Worm (Caenorhabditis elegans) whole organism, L1 larva: ENCODE results near the gene C50H11.13.
A peak's percentile ranks its signal among the peaks of the same experiment; 100 is the strongest.

Experiments used
- C04F5.9 ChIP-seq: sonication (generic microtip); optimal IDR thresholded peaks from 2 replicates; lab custom pipeline; 2016; ENCODE audit warnings: missing genetic modification characterization, missing compliant biosample characterization
- C34B4.2 ChIP-seq: sonication (generic microtip); optimal IDR thresholded peaks from 2 replicates; lab custom pipeline; 2017; ENCODE audit warnings: mild to moderate bottlenecking, missing genetic modification characterization, missing compliant biosample characterization
- F16B12.6 ChIP-seq: fragments of 150-350 bp; optimal IDR thresholded peaks from 2 replicates; lab custom pipeline; 2014; ENCODE audit warnings: missing biosample characterization, missing genetic modification characterization
- Y116A8C.19 ChIP-seq: sonication (generic microtip); optimal IDR thresholded peaks from 2 replicates; lab custom pipeline; 2016; ENCODE audit warnings: missing compliant biosample characterization, missing genetic modification characterization, borderline replicate concordance
- aha-1 ChIP-seq: fragments of 150-350 bp; optimal IDR thresholded peaks from 2 replicates; lab custom pipeline; 2014; ENCODE audit warnings: missing biosample characterization, missing genetic modification characterization
- alr-1 ChIP-seq: fragments of 200-800 bp; sonication (Bioruptor generic); optimal IDR thresholded peaks from 2 replicates; lab custom pipeline; 2018; ENCODE audit warnings: borderline replicate concordance, mild to moderate bottlenecking, missing genetic modification characterization, missing compliant biosample characterization
- aly-2 ChIP-seq: fragments of 150-350 bp; optimal IDR thresholded peaks from 2 replicates; lab custom pipeline; 2014; ENCODE audit warnings: missing biosample characterization, missing genetic modification characterization
- ama-1 ChIP-seq: fragments of 150-350 bp; optimal IDR thresholded peaks from 2 replicates; lab custom pipeline; 2014
- blmp-1 ChIP-seq: fragments of 150-350 bp; optimal IDR thresholded peaks from 2 replicates; lab custom pipeline; 2014; ENCODE audit warnings: missing biosample characterization, missing genetic modification characterization
- ceh-63 ChIP-seq: fragments of 200-800 bp; sonication (Bioruptor generic); optimal IDR thresholded peaks from 2 replicates; lab custom pipeline; 2018; ENCODE audit warnings: mild to moderate bottlenecking, missing genetic modification characterization, missing compliant biosample characterization
- ceh-8 ChIP-seq: fragments of 200-800 bp; sonication (Bioruptor generic); optimal IDR thresholded peaks from 2 replicates; lab custom pipeline; 2018; ENCODE audit warnings: mild to moderate bottlenecking, missing genetic modification characterization, moderate library complexity, missing compliant biosample characterization
- ceh-90 ChIP-seq: sonication (generic microtip); optimal IDR thresholded peaks from 2 replicates; lab custom pipeline; 2016; ENCODE audit warnings: missing genetic modification characterization, missing compliant biosample characterization
- ces-1 ChIP-seq: fragments of 150-350 bp; optimal IDR thresholded peaks from 2 replicates; lab custom pipeline; 2014; ENCODE audit warnings: missing biosample characterization, missing genetic modification reagents, missing genetic modification characterization
- dsc-1 ChIP-seq: sonication (generic microtip); optimal IDR thresholded peaks from 2 replicates; lab custom pipeline; 2016; ENCODE audit warnings: mild to moderate bottlenecking, missing genetic modification characterization, missing compliant biosample characterization
- efl-1 ChIP-seq, 4 experiments: fragments of 150-350 bp; optimal IDR thresholded peaks in 3 of 4; peaks in 1 of 4; 1 replicate in 1 of 4; 2 replicates in 3 of 4; lab custom pipeline; 2014; ENCODE audit warnings: missing biosample characterization in 2 of 4, missing genetic modification characterization in 2 of 4, missing genetic modification reagents in 2 of 4
- efl-3 ChIP-seq: fragments of 200-800 bp; sonication (Bioruptor generic); optimal IDR thresholded peaks from 2 replicates; lab custom pipeline; 2018; ENCODE audit warnings: mild to moderate bottlenecking, missing genetic modification characterization, missing compliant biosample characterization
- egl-27 ChIP-seq, 2 experiments: fragments of 150-350 bp in 1 of 2; sonication (generic microtip); optimal IDR thresholded peaks; 3 replicates each; lab custom pipeline; 2017 to 2018; ENCODE audit warnings: missing biosample characterization in 2 of 2, missing genetic modification characterization in 2 of 2, missing genetic modification reagents in 2 of 2
- elt-2 ChIP-seq: sonication (generic microtip); optimal IDR thresholded peaks from 2 replicates; lab custom pipeline; 2016; ENCODE audit warnings: missing genetic modification characterization, mild to moderate bottlenecking, inconsistent platforms, missing compliant biosample characterization, missing genetic modification reagents
- fkh-8 ChIP-seq: sonication (generic microtip); optimal IDR thresholded peaks from 2 replicates; lab custom pipeline; 2016; ENCODE audit warnings: mild to moderate bottlenecking, missing genetic modification characterization, missing compliant biosample characterization
- grh-1 ChIP-seq: fragments of 200-800 bp; sonication (Bioruptor generic); IDR thresholded peaks from 2 replicates; pipeline ENCODE4 v1.3.6; 2022; ENCODE audit warnings: missing genetic modification reagents, missing genetic modification characterization, missing compliant biosample characterization
- hlh-4 ChIP-seq: sonication (generic microtip); optimal IDR thresholded peaks from 2 replicates; lab custom pipeline; 2016; ENCODE audit warnings: mild to moderate bottlenecking, missing genetic modification characterization, missing compliant biosample characterization
- hpl-2 ChIP-seq: fragments of 150-350 bp; optimal IDR thresholded peaks from 2 replicates; lab custom pipeline; 2014; ENCODE audit warnings: missing biosample characterization, missing genetic modification reagents, missing genetic modification characterization
- isw-1 ChIP-seq: fragments of 200-800 bp; sonication (Bioruptor generic); IDR thresholded peaks from 2 replicates; pipeline ENCODE4 v1.3.6; 2022; ENCODE audit warnings: missing genetic modification characterization, missing compliant biosample characterization
- lin-15B ChIP-seq: fragments of 150-350 bp; sonication (generic microtip); optimal IDR thresholded peaks from 3 replicates; lab custom pipeline; 2014; ENCODE audit warnings: missing biosample characterization, missing genetic modification characterization
- lin-35 ChIP-seq, 2 experiments: fragments of 150-350 bp; optimal IDR thresholded peaks; 2 replicates each; lab custom pipeline; 2014; ENCODE audit warnings: missing biosample characterization in 2 of 2, missing genetic modification characterization in 2 of 2, missing genetic modification reagents in 2 of 2
- lin-39 ChIP-seq: fragments of 150-350 bp; optimal IDR thresholded peaks from 2 replicates; lab custom pipeline; 2014; ENCODE audit warnings: missing biosample characterization, missing genetic modification reagents, missing genetic modification characterization
- mab-9 ChIP-seq: fragments of 200-800 bp; sonication (Bioruptor generic); IDR thresholded peaks from 2 replicates; pipeline ENCODE4 v1.3.6; 2022; ENCODE audit warnings: missing genetic modification reagents, missing genetic modification characterization, missing compliant biosample characterization
- mdl-1 ChIP-seq, 2 experiments: fragments of 150-350 bp; optimal IDR thresholded peaks; 2 replicates each; lab custom pipeline; 2014 to 2017; ENCODE audit warnings: missing biosample characterization in 2 of 2, missing genetic modification characterization in 2 of 2, inconsistent platforms in 1 of 2
- nhr-11 ChIP-seq: fragments of 150-350 bp; optimal IDR thresholded peaks from 2 replicates; lab custom pipeline; 2014; ENCODE audit warnings: missing biosample characterization, missing genetic modification characterization
- nhr-19 ChIP-seq: fragments of 200-800 bp; sonication (Bioruptor generic); conservative IDR thresholded peaks from 2 replicates; pipeline ENCODE4 v1.3.6; 2022; ENCODE audit warnings: missing genetic modification characterization, missing compliant biosample characterization
- nhr-20 ChIP-seq: sonication (generic microtip); optimal IDR thresholded peaks from 2 replicates; lab custom pipeline; 2016; ENCODE audit warnings: mild to moderate bottlenecking, missing genetic modification characterization, missing compliant biosample characterization
- nhr-237 ChIP-seq: fragments of 150-350 bp; optimal IDR thresholded peaks from 2 replicates; lab custom pipeline; 2014; ENCODE audit warnings: missing biosample characterization, missing genetic modification characterization
- nhr-77 ChIP-seq: fragments of 150-350 bp; optimal IDR thresholded peaks from 2 replicates; lab custom pipeline; 2014; ENCODE audit warnings: missing biosample characterization, missing genetic modification characterization
- nhr-85 ChIP-seq: sonication (generic microtip); peaks from one replicate; lab custom pipeline; 2016; ENCODE audit warnings: missing genetic modification characterization, inconsistent platforms, missing compliant biosample characterization
- pag-3 ChIP-seq: sonication (generic microtip); optimal IDR thresholded peaks from 2 replicates; lab custom pipeline; 2017; ENCODE audit warnings: missing genetic modification characterization, mild to moderate bottlenecking, missing compliant biosample characterization, antibody characterized with exemption, borderline replicate concordance; ENCODE audit not compliant: insufficient read depth
- pqm-1 ChIP-seq: sonication (generic microtip); optimal IDR thresholded peaks from 3 replicates; lab custom pipeline; 2017; ENCODE audit warnings: missing biosample characterization, missing genetic modification characterization
- rnt-1 ChIP-seq: sonication (generic microtip); optimal IDR thresholded peaks from 2 replicates; lab custom pipeline; 2016; ENCODE audit warnings: mild to moderate bottlenecking, missing genetic modification characterization, moderate library complexity, missing compliant biosample characterization
- skn-1 ChIP-seq: fragments of 150-350 bp; optimal IDR thresholded peaks from 2 replicates; lab custom pipeline; 2014; ENCODE audit warnings: missing biosample characterization, missing genetic modification characterization
- snpc-4 ChIP-seq: fragments of 150-350 bp; optimal IDR thresholded peaks from 2 replicates; lab custom pipeline; 2014; ENCODE audit warnings: missing biosample characterization, missing genetic modification characterization
- snu-23 ChIP-seq: sonication (generic microtip); optimal IDR thresholded peaks from 2 replicates; lab custom pipeline; 2016; ENCODE audit warnings: missing genetic modification characterization, missing compliant biosample characterization
- sptf-1 ChIP-seq: fragments of 150-350 bp; optimal IDR thresholded peaks from 2 replicates; lab custom pipeline; 2014; ENCODE audit warnings: missing biosample characterization, missing genetic modification characterization
- sup-37 ChIP-seq: fragments of 200-800 bp; sonication (Bioruptor generic); optimal IDR thresholded peaks from 2 replicates; lab custom pipeline; 2018; ENCODE audit warnings: mild to moderate bottlenecking, missing genetic modification characterization, missing compliant biosample characterization
- unc-30 ChIP-seq: sonication (generic microtip); optimal IDR thresholded peaks from 2 replicates; lab custom pipeline; 2017; ENCODE audit warnings: missing biosample characterization, missing genetic modification characterization
- unc-62 ChIP-seq: fragments of 150-350 bp; optimal IDR thresholded peaks from 2 replicates; lab custom pipeline; 2014; ENCODE audit warnings: missing biosample characterization, missing genetic modification reagents, missing genetic modification characterization
- unc-86 ChIP-seq: sonication (generic microtip); optimal IDR thresholded peaks from 2 replicates; lab custom pipeline; 2016; ENCODE audit warnings: missing genetic modification characterization, missing compliant biosample characterization
- xbp-1 ChIP-seq: sonication (generic microtip); optimal IDR thresholded peaks from 2 replicates; lab custom pipeline; 2016; ENCODE audit warnings: missing genetic modification characterization, missing compliant biosample characterization
- zag-1 ChIP-seq: fragments of 150-350 bp; optimal IDR thresholded peaks from 2 replicates; lab custom pipeline; 2014; ENCODE audit warnings: missing biosample characterization, missing genetic modification characterization
- ztf-11 ChIP-seq, 2 experiments: sonication (generic microtip); optimal IDR thresholded peaks; 2 replicates each; lab custom pipeline; 2016 to 2017; ENCODE audit warnings: missing genetic modification characterization in 2 of 2, missing biosample characterization in 1 of 2, missing compliant biosample characterization in 1 of 2
- ztf-4 ChIP-seq: fragments of 150-350 bp; optimal IDR thresholded peaks from 2 replicates; lab custom pipeline; 2014; ENCODE audit warnings: missing biosample characterization, missing genetic modification characterization

Gene C50H11.13

ce11 chrV:3044837-3045236, 26.6 kb downstream of the C50H11.13 start, which contains the start of gene F59D6.1:
F59D6.1 (plus strand) TSS chrV:3045137.
- TF ChIP-seq ces-1 (GFP tag; lab: Kevin White, UChicago) (no peak), nhr-77 (tag; lab: Kevin White, UChicago) (no peak), hpl-2 (no peak), nhr-20 (tag; lab: Kevin White, UChicago) (no peak), ceh-63 (GFP tag; lab: Kevin White, UChicago) (no peak), sup-37 (GFP tag; lab: Kevin White, UChicago) (no peak), F16B12.6 (no peak), nhr-237 (no peak), nhr-19 (GFP tag; lab: Robert Waterston, UW) (no peak), snpc-4 (tag; lab: Kevin White, UChicago) (no peak), fkh-8 (tag; lab: Kevin White, UChicago) (no peak), isw-1 (GFP tag; lab: Robert Waterston, UW) (no peak), pag-3 (tag; lab: Kevin White, UChicago) (no peak), rnt-1 (tag; lab: Kevin White, UChicago) (no peak), sptf-1 (tag; lab: Kevin White, UChicago) (no peak), zag-1 (tag; lab: Kevin White, UChicago) (no peak), dsc-1 (tag; lab: Kevin White, UChicago) (no peak)
- TF ChIP-seq, all 84 proteins: peak for 0

- TF ChIP-seq nhr-11 (tag; lab: Kevin White, UChicago), result no peak
- TF ChIP-seq dsc-1 (tag; lab: Kevin White, UChicago), result no peak
- no peak for TF ChIP-seq aha-1 (tag; lab: Kevin White, UChicago)
- TF ChIP-seq mdl-1 (tag; optimal IDR thresholded peaks at IDR 0.05; lab: Kevin White, UChicago), result no peak
- no peak for TF ChIP-seq nhr-20 (tag; lab: Kevin White, UChicago)
- TF ChIP-seq alr-1 (tag; lab: Kevin White, UChicago), result no peak
- TF ChIP-seq ztf-4 (tag; lab: Kevin White, UChicago), result no peak
- TF ChIP-seq efl-3 (GFP tag; lab: Kevin White, UChicago), result no peak
- no peak for TF ChIP-seq hlh-4
- TF ChIP-seq ceh-63 (GFP tag; lab: Kevin White, UChicago), result no peak
- TF ChIP-seq unc-62 (GFP tag; lab: Kevin White, UChicago), result no peak
- TF ChIP-seq xbp-1, result no peak
- TF ChIP-seq skn-1, result no peak
- no peak for TF ChIP-seq unc-86 (tag; lab: Kevin White, UChicago)
- no peak for TF ChIP-seq elt-2 (tag; lab: Kevin White, UChicago)
These were observed 30.5 kb downstream of the C50H11.13 start for ce11 chrV:3040930-3041329.

DNA sequence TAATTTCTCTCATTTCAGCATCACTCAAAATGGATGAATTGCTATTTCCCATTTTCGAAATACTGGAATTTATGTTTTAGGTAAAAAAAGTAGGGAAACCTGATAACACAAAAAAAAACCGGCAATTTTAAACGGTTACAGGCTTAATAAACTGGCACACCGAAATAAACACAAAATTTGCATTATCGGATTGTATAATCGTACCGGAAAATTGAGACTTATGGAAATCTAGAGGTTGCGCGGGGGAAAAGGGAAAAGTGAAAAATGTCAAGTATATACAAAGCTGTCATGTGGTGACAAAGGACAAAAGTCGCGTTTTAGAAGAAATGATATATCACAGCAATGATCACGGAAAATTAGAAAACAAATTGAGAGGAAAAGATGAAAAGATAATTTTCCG, 32.2 kb downstream of the C50H11.13 start, which contains the start of gene chpf-2:
TSS of gene chpf-2 (minus strand) at position 101 of the 400 bp plus-strand sequence.
- TF ChIP-seq egl-27 (tag; optimal IDR thresholded peaks at IDR 0.05; lab: Kevin White, UChicago) (no peak), pag-3 (tag; lab: Kevin White, UChicago) (no peak), ama-1 (lab: Kevin White, UChicago) (no peak), grh-1 (GFP tag; lab: Robert Waterston, UW) (no peak), snu-23 (GFP tag; lab: Kevin White, UChicago) (peak; percentile 14), F16B12.6 (no peak), efl-1 (optimal IDR thresholded peaks at IDR 0.05; lab: Kevin White, UChicago) (no peak), efl-1 (GFP tag; optimal IDR thresholded peaks at IDR 0.05 in 1 of 2; lab: Kevin White, UChicago) (no peak), ces-1 (GFP tag; lab: Kevin White, UChicago) (no peak), lin-39 (tag; lab: Kevin White, UChicago) (no peak), lin-35 (GFP tag; optimal IDR thresholded peaks at IDR 0.05; lab: Kevin White, UChicago) (peak in 1 of 2 experiments; percentile 11), C34B4.2 (no peak), nhr-20 (tag; lab: Kevin White, UChicago) (peak; percentile 37), xbp-1 (no peak), unc-62 (GFP tag; lab: Kevin White, UChicago) (no peak), aly-2 (tag; lab: Kevin White, UChicago) (no peak), ceh-90 (no peak), ztf-11 (tag; optimal IDR thresholded peaks at IDR 0.05; lab: Kevin White, UChicago) (no peak), mab-9 (no peak), Y116A8C.19 (tag; lab: Kevin White, UChicago) (no peak), nhr-85 (peak; percentile 17), ceh-8 (no peak), skn-1 (no peak), C04F5.9 (no peak), hlh-4 (no peak), pqm-1 (tag; lab: Kevin White, UChicago) (no peak), blmp-1 (tag; lab: Kevin White, UChicago) (peak; percentile 74), snpc-4 (tag; lab: Kevin White, UChicago) (no peak), lin-15B (tag; lab: Kevin White, UChicago) (no peak), unc-30 (tag; lab: Kevin White, UChicago) (no peak)
